Fruit fly (Drosophila melanogaster): Measurements from ENCODE around the gene santa-maria.
A peak's percentile ranks its signal among the peaks of the same experiment; 100 is the strongest.

The santa-maria gene

dm6 chr2L:7424907-7425689 is 25.9 kb downstream of the santa-maria start (continued):
- TF ChIP-seq CG15479 (GFP tag; optimal IDR thresholded peaks at IDR 0.05) (no peak), CG6791 (GFP tag; IDR thresholded peaks at IDR 0.05; ENCODE audit: partially characterized antibody) (no peak), Blimp-1 (GFP tag; optimal IDR thresholded peaks at IDR 0.05) (no peak), chinmo (GFP tag; IDR thresholded peaks at IDR 0.05; ENCODE audit: partially characterized antibody) (0 out of 4 replicates have a peak, but pooled peaks have one; percentile 59), so (GFP tag; IDR thresholded peaks at IDR 0.05) (peak; percentile 43; the same call in 1 of the 3 replicates), CG11723 (GFP tag; optimal IDR thresholded peaks at IDR 0.05) (no peak), CG9932 (GFP tag; IDR thresholded peaks at IDR 0.05) (peak; percentile 94), CG8388 (GFP tag; optimal IDR thresholded peaks at IDR 0.05) (no peak), danr (GFP tag; IDR thresholded peaks at IDR 0.05) (no peak), run (tag; optimal IDR thresholded peaks at IDR 0.05) (no peak), slbo (GFP tag; IDR thresholded peaks at IDR 0.05) (peak; percentile 95), Dref (GFP tag; IDR thresholded peaks at IDR 0.05) (0 out of 2 replicates have a peak, but pooled peaks have one; percentile 31), CG31388 (GFP tag; optimal IDR thresholded peaks at IDR 0.05) (no peak), en (GFP tag; optimal IDR thresholded peaks at IDR 0.05) (no peak), Bgb (GFP tag; IDR thresholded peaks at IDR 0.05; ENCODE audit: partially characterized antibody) (no peak), sc (optimal IDR thresholded peaks at IDR 0.05) (no peak), sc (GFP tag; optimal IDR thresholded peaks at IDR 0.05) (no peak), CG5953 (GFP tag; IDR thresholded peaks at IDR 0.05) (no peak), Bteb2 (GFP tag; optimal IDR thresholded peaks at IDR 0.05) (peak; percentile 40), Hr51 (GFP tag; optimal IDR thresholded peaks at IDR 0.05) (peak in 1 of 2 experiments; percentile 39), CG3281 (GFP tag; optimal IDR thresholded peaks at IDR 0.05) (peak; percentile 82), fu2 (GFP tag; optimal IDR thresholded peaks at IDR 0.05) (peak; percentile 75), CG4854 (GFP tag; optimal IDR thresholded peaks at IDR 0.05) (no peak), CG32767 (GFP tag; IDR thresholded peaks at IDR 0.05) (no peak), CG4404 (GFP tag; IDR thresholded peaks at IDR 0.05) (peak; percentile 47), dan (GFP tag; IDR thresholded peaks at IDR 0.05) (no peak), CG15011 (GFP tag; optimal IDR thresholded peaks at IDR 0.05) (peak; percentile 38), Neu2 (GFP tag; optimal IDR thresholded peaks at IDR 0.05; ENCODE audit: borderline replicate concordance) (no peak), CG6689 (GFP tag; IDR thresholded peaks at IDR 0.05) (0 out of 2 replicates have a peak, but pooled peaks have one; percentile 34), CG9727 (GFP tag; optimal IDR thresholded peaks at IDR 0.05) (peak; percentile 73), pros (GFP tag; optimal IDR thresholded peaks at IDR 0.05) (no peak), CG2129 (GFP tag; IDR thresholded peaks at IDR 0.05; ENCODE audit: partially characterized antibody) (no peak), CG17912 (GFP tag; optimal IDR thresholded peaks at IDR 0.05) (no peak), fd64A (GFP tag; optimal IDR thresholded peaks at IDR 0.05) (no peak), CG12071 (GFP tag; optimal IDR thresholded peaks at IDR 0.05) (peak; percentile 19), Side (GFP tag; optimal IDR thresholded peaks at IDR 0.05) (peak; percentile 36), CG3838 (GFP tag; optimal IDR thresholded peaks at IDR 0.05) (no peak), CG14965 (GFP tag; optimal IDR thresholded peaks at IDR 0.05; ENCODE audit: borderline replicate concordance) (no peak), cato (GFP tag; optimal IDR thresholded peaks at IDR 0.05; ENCODE audit: borderline replicate concordance) (no peak), Dip2 (GFP tag; IDR thresholded peaks at IDR 0.05) (no peak), ara (GFP tag; IDR thresholded peaks at IDR 0.05) (no peak), sr (GFP tag; IDR thresholded peaks at IDR 0.05) (no peak), CG30431 (GFP tag; optimal IDR thresholded peaks at IDR 0.05) (no peak), nau (GFP tag; optimal IDR thresholded peaks at IDR 0.05) (peak; percentile 26), lmd (GFP tag; IDR thresholded peaks at IDR 0.05) (peak; percentile 81), CG10209 (GFP tag; optimal IDR thresholded peaks at IDR 0.05) (peak; percentile 55), CG2199 (GFP tag; IDR thresholded peaks at IDR 0.05) (no peak), D (optimal IDR thresholded peaks at IDR 0.05) (no peak), D (GFP tag; optimal IDR thresholded peaks at IDR 0.05) (no peak)
